Worm (Caenorhabditis elegans) whole organism, L1 larva: ENCODE data around the gene T01B11.1.

Source experiments
- C04F5.9 ChIP-seq: sonication (generic microtip); optimal IDR thresholded peaks from 2 replicates; lab custom pipeline; 2016; ENCODE audit warnings: missing genetic modification characterization, missing compliant biosample characterization
- F16B12.6 ChIP-seq: fragments of 150-350 bp; optimal IDR thresholded peaks from 2 replicates; lab custom pipeline; 2014; ENCODE audit warnings: missing biosample characterization, missing genetic modification characterization
- aly-2 ChIP-seq: fragments of 150-350 bp; optimal IDR thresholded peaks from 2 replicates; lab custom pipeline; 2014; ENCODE audit warnings: missing biosample characterization, missing genetic modification characterization
- ama-1 ChIP-seq: fragments of 150-350 bp; optimal IDR thresholded peaks from 2 replicates; lab custom pipeline; 2014
- blmp-1 ChIP-seq: fragments of 150-350 bp; optimal IDR thresholded peaks from 2 replicates; lab custom pipeline; 2014; ENCODE audit warnings: missing biosample characterization, missing genetic modification characterization
- ceh-82 ChIP-seq, 3 experiments: fragments of 150-350 bp in 1 of 3; sonication (generic microtip) in 2 of 3; optimal IDR thresholded peaks; 2 replicates each; lab custom pipeline; 2014 to 2017; ENCODE audit warnings: missing biosample characterization in 3 of 3, missing genetic modification characterization in 3 of 3
- ceh-88 ChIP-seq: fragments of 200-800 bp; sonication (Bioruptor generic); IDR thresholded peaks from 2 replicates; pipeline ENCODE4 v1.3.6; 2022; ENCODE audit warnings: missing genetic modification characterization, missing compliant biosample characterization
- ceh-90 ChIP-seq: sonication (generic microtip); optimal IDR thresholded peaks from 2 replicates; lab custom pipeline; 2016; ENCODE audit warnings: missing genetic modification characterization, missing compliant biosample characterization
- dsc-1 ChIP-seq: sonication (generic microtip); optimal IDR thresholded peaks from 2 replicates; lab custom pipeline; 2016; ENCODE audit warnings: mild to moderate bottlenecking, missing genetic modification characterization, missing compliant biosample characterization
- efl-1 ChIP-seq, 4 experiments: fragments of 150-350 bp; optimal IDR thresholded peaks in 3 of 4; peaks in 1 of 4; 1 replicate in 1 of 4; 2 replicates in 3 of 4; lab custom pipeline; 2014; ENCODE audit warnings: missing biosample characterization in 2 of 4, missing genetic modification characterization in 2 of 4, missing genetic modification reagents in 2 of 4
- egl-13 ChIP-seq: sonication (generic microtip); optimal IDR thresholded peaks from 2 replicates; lab custom pipeline; 2016; ENCODE audit warnings: missing genotype, missing genetic modification reagents, missing genetic modification characterization, missing compliant biosample characterization
- egl-27 ChIP-seq, 2 experiments: fragments of 150-350 bp in 1 of 2; sonication (generic microtip); optimal IDR thresholded peaks; 3 replicates each; lab custom pipeline; 2017 to 2018; ENCODE audit warnings: missing biosample characterization in 2 of 2, missing genetic modification characterization in 2 of 2, missing genetic modification reagents in 2 of 2
- elt-2 ChIP-seq: sonication (generic microtip); optimal IDR thresholded peaks from 2 replicates; lab custom pipeline; 2016; ENCODE audit warnings: missing genetic modification characterization, mild to moderate bottlenecking, inconsistent platforms, missing compliant biosample characterization, missing genetic modification reagents
- elt-3 ChIP-seq, 6 experiments: fragments of 150-350 bp in 1 of 6; sonication (generic microtip); optimal IDR thresholded peaks; 2 replicates each; lab custom pipeline; 2017 to 2018; ENCODE audit warnings: missing biosample characterization in 6 of 6, missing genetic modification characterization in 6 of 6, inconsistent platforms in 1 of 6
- ets-5 ChIP-seq: fragments of 200-800 bp; sonication (Bioruptor generic); IDR thresholded peaks from 2 replicates; pipeline ENCODE4 v1.3.6; 2022; ENCODE audit warnings: missing genetic modification characterization, missing compliant biosample characterization
- grh-1 ChIP-seq: fragments of 200-800 bp; sonication (Bioruptor generic); IDR thresholded peaks from 2 replicates; pipeline ENCODE4 v1.3.6; 2022; ENCODE audit warnings: missing genetic modification reagents, missing genetic modification characterization, missing compliant biosample characterization
- lin-14 ChIP-seq: fragments of 200-800 bp; sonication (Bioruptor generic); optimal IDR thresholded peaks from 2 replicates; lab custom pipeline; 2018; ENCODE audit warnings: mild to moderate bottlenecking, missing genetic modification characterization, moderate library complexity, missing compliant biosample characterization
- lin-35 ChIP-seq, 2 experiments: fragments of 150-350 bp; optimal IDR thresholded peaks; 2 replicates each; lab custom pipeline; 2014; ENCODE audit warnings: missing biosample characterization in 2 of 2, missing genetic modification characterization in 2 of 2, missing genetic modification reagents in 2 of 2
- mdl-1 ChIP-seq, 2 experiments: fragments of 150-350 bp; optimal IDR thresholded peaks; 2 replicates each; lab custom pipeline; 2014 to 2017; ENCODE audit warnings: missing biosample characterization in 2 of 2, missing genetic modification characterization in 2 of 2, inconsistent platforms in 1 of 2
- mef-2 ChIP-seq: fragments of 150-350 bp; optimal IDR thresholded peaks from 2 replicates; lab custom pipeline; 2014; ENCODE audit warnings: missing biosample characterization, missing genetic modification characterization
- mep-1 ChIP-seq: fragments of 150-350 bp; optimal IDR thresholded peaks from 2 replicates; lab custom pipeline; 2014; ENCODE audit warnings: missing biosample characterization, missing genetic modification characterization
- nhr-19 ChIP-seq: fragments of 200-800 bp; sonication (Bioruptor generic); conservative IDR thresholded peaks from 2 replicates; pipeline ENCODE4 v1.3.6; 2022; ENCODE audit warnings: missing genetic modification characterization, missing compliant biosample characterization
- nhr-20 ChIP-seq: sonication (generic microtip); optimal IDR thresholded peaks from 2 replicates; lab custom pipeline; 2016; ENCODE audit warnings: mild to moderate bottlenecking, missing genetic modification characterization, missing compliant biosample characterization
- nhr-71 ChIP-seq: sonication (generic microtip); optimal IDR thresholded peaks from 2 replicates; lab custom pipeline; 2016; ENCODE audit warnings: mild to moderate bottlenecking, missing genetic modification characterization, moderate library complexity, missing compliant biosample characterization
- nhr-76 ChIP-seq: sonication (generic microtip); optimal IDR thresholded peaks from 2 replicates; lab custom pipeline; 2017; ENCODE audit warnings: missing biosample characterization, missing genetic modification characterization
- nhr-77 ChIP-seq: fragments of 150-350 bp; optimal IDR thresholded peaks from 2 replicates; lab custom pipeline; 2014; ENCODE audit warnings: missing biosample characterization, missing genetic modification characterization
- nhr-84 ChIP-seq: sonication (generic microtip); optimal IDR thresholded peaks from 2 replicates; lab custom pipeline; 2017; ENCODE audit warnings: missing biosample characterization, missing genetic modification characterization
- nhr-85 ChIP-seq: sonication (generic microtip); peaks from one replicate; lab custom pipeline; 2016; ENCODE audit warnings: missing genetic modification characterization, inconsistent platforms, missing compliant biosample characterization
- nhr-90 ChIP-seq: sonication (generic microtip); optimal IDR thresholded peaks from 2 replicates; lab custom pipeline; 2016; ENCODE audit warnings: mild to moderate bottlenecking, missing genetic modification characterization, missing compliant biosample characterization; ENCODE audit not compliant: poor library complexity
- pax-3 ChIP-seq: fragments of 200-800 bp; sonication (Bioruptor generic); optimal IDR thresholded peaks from 2 replicates; lab custom pipeline; 2018; ENCODE audit warnings: mild to moderate bottlenecking, missing genetic modification characterization, moderate library complexity, missing compliant biosample characterization
- rnt-1 ChIP-seq: sonication (generic microtip); optimal IDR thresholded peaks from 2 replicates; lab custom pipeline; 2016; ENCODE audit warnings: mild to moderate bottlenecking, missing genetic modification characterization, moderate library complexity, missing compliant biosample characterization
- snu-23 ChIP-seq: sonication (generic microtip); optimal IDR thresholded peaks from 2 replicates; lab custom pipeline; 2016; ENCODE audit warnings: missing genetic modification characterization, missing compliant biosample characterization
- sox-4 ChIP-seq: sonication (generic microtip); optimal IDR thresholded peaks from 2 replicates; lab custom pipeline; 2016; ENCODE audit warnings: missing genetic modification characterization, missing compliant biosample characterization
- swsn-7 ChIP-seq: sonication (generic microtip); optimal IDR thresholded peaks from 2 replicates; lab custom pipeline; 2016; ENCODE audit warnings: missing genetic modification characterization, missing compliant biosample characterization
- tbx-2 ChIP-seq: sonication (generic microtip); optimal IDR thresholded peaks from 2 replicates; lab custom pipeline; 2016; ENCODE audit warnings: missing genetic modification characterization, missing compliant biosample characterization
- tlp-1 ChIP-seq: fragments of 150-350 bp; optimal IDR thresholded peaks from 2 replicates; lab custom pipeline; 2014; ENCODE audit warnings: missing biosample characterization, missing genetic modification characterization
- unc-130 ChIP-seq: fragments of 150-350 bp; optimal IDR thresholded peaks from 2 replicates; lab custom pipeline; 2017; ENCODE audit warnings: missing biosample characterization, missing genetic modification characterization, inconsistent platforms
- unc-30 ChIP-seq: sonication (generic microtip); optimal IDR thresholded peaks from 2 replicates; lab custom pipeline; 2017; ENCODE audit warnings: missing biosample characterization, missing genetic modification characterization
- unc-62 ChIP-seq: fragments of 150-350 bp; optimal IDR thresholded peaks from 2 replicates; lab custom pipeline; 2014; ENCODE audit warnings: missing biosample characterization, missing genetic modification reagents, missing genetic modification characterization
- unc-86 ChIP-seq: sonication (generic microtip); optimal IDR thresholded peaks from 2 replicates; lab custom pipeline; 2016; ENCODE audit warnings: missing genetic modification characterization, missing compliant biosample characterization
- ztf-4 ChIP-seq: fragments of 150-350 bp; optimal IDR thresholded peaks from 2 replicates; lab custom pipeline; 2014; ENCODE audit warnings: missing biosample characterization, missing genetic modification characterization

Gene T01B11.1

DNA sequence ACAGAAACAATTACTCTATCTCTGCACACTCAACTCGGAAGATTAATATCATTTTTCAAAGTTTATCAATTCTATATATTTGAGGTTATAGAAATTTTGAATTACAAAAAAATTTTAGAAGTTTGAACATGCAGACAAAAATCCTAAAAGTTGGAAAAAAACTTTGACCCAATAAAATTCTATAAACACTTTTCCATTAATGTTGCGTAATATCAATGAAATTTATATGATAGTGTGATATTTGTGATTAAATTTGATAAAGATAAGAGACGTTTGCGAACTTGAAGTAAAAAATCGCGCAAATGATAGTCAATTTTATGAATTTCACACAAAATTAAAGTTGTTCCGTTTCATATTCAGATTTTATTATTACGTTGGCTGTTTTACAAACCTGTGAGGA, 7.1 kb downstream of the T01B11.1 start:
- no peak for TF ChIP-seq nhr-76 (tag; lab: Kevin White, UChicago)
- TF ChIP-seq tlp-1: peak; percentile 28
- TF ChIP-seq elt-2: peak; percentile 46
- TF ChIP-seq mef-2 (tag; lab: Kevin White, UChicago): no peak

DNA sequence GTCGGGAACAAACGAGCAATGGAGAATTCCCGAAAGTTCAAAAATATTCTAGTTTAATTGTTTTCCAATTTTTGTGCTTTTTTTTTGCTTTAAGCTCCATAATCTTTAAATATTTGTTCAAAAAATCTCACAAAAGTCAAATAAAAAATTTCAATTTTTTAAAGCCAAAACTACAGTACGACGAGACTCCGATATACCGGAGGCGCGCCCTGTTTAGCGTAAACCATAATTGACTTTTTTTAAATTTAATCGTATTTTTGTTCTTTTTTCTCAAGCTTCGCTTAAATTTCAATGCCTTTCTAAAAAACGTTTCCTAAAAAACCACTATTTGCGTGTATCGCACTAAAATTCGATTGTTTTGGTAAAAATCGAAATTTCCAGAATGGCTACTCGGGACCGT, 9.9 kb downstream of the T01B11.1 start, which contains the start of gene syx-4:
Gene syx-4, plus strand, starts transcription at position 382 of the 400 bp plus-strand sequence.
- TF ChIP-seq tbx-2 (tag; lab: Kevin White, UChicago) (no peak), grh-1 (GFP tag; lab: Robert Waterston, UW) (no peak), ets-5 (GFP tag; lab: Robert Waterston, UW) (no peak), mef-2 (tag; lab: Kevin White, UChicago) (no peak), ama-1 (lab: Kevin White, UChicago) (no peak)
- TF ChIP-seq, all 84 proteins: peak for 0

DNA sequence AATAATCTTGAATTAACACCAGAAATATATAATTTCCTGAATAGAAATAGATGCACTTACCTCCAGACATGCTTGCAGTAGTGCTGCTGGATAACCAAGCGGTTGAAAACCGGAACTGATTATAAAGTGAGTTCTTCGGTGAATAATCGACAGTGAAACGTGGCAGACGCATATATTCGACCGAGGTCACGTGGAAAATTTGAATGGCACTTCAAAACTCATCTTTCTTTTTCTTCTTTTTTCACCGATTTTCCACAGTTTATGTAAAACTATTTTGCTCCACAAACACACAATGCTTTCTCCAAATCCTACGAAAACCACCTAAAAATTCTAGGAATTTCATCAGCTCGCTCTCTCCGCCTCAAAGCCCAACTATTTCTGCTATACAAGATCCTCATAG, 13.2 kb downstream of the T01B11.1 start, which contains the start of gene ant-1.4:
Gene ant-1.4, minus strand, starts transcription at position 101 of the 400 bp plus-strand sequence.
- TF ChIP-seq nhr-90 (tag; lab: Kevin White, UChicago): no peak
- TF ChIP-seq, all 84 proteins: peak for 0

DNA sequence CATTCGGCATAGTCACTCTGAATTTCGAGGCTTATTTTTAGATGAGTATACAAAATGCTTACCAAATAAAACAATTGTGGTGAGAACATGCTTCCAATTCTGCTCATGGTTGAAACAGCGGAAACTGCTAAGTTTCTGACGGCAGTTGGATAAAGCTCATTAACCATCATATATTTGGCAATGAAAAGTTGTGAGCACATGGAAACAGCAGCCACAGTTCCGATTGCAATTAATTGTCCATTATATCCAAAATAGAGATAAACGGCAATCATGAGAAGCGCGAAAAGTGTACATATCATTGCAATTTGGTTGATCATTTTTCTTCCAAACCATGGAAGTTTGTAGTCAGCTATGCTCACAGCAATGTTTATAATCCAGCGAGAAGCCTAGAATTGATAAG, 14.2 kb downstream of the T01B11.1 start:
- TF ChIP-seq dsc-1 (tag; lab: Kevin White, UChicago): no peak
- TF ChIP-seq efl-1 (optimal IDR thresholded peaks at IDR 0.05; lab: Kevin White, UChicago): no peak
- peak in 1 of 2 experiments; percentile 7 for TF ChIP-seq efl-1 (GFP tag; optimal IDR thresholded peaks at IDR 0.05 in 1 of 2; lab: Kevin White, UChicago)
- TF ChIP-seq, all 84 proteins: peak for 1

DNA sequence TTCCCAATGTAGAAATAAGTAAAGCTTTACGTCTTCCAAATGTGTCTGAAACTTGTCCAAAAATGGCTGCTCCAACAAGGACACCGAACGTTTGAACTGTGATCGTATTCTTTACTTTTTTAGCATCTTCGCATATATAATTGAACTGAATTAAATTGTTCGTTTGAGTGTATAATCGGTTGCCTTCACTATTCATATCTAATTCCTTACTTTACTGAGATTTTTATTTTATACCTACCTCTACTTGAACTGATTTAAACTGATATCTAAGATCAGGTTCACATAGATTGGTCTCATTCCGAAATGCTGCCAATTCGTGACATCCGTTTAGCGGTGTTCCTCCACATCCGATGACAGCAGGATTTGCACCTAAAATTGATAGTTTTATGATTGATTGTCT, 15.4 kb downstream of the T01B11.1 start:
- no peak for TF ChIP-seq egl-27 (tag; optimal IDR thresholded peaks at IDR 0.05; lab: Kevin White, UChicago)
- no peak for TF ChIP-seq aly-2 (tag; lab: Kevin White, UChicago)
- no peak for TF ChIP-seq efl-1 (optimal IDR thresholded peaks at IDR 0.05; lab: Kevin White, UChicago)
- peak in 1 of 2 experiments; percentile 52 for TF ChIP-seq efl-1 (GFP tag; optimal IDR thresholded peaks at IDR 0.05 in 1 of 2; lab: Kevin White, UChicago)

DNA sequence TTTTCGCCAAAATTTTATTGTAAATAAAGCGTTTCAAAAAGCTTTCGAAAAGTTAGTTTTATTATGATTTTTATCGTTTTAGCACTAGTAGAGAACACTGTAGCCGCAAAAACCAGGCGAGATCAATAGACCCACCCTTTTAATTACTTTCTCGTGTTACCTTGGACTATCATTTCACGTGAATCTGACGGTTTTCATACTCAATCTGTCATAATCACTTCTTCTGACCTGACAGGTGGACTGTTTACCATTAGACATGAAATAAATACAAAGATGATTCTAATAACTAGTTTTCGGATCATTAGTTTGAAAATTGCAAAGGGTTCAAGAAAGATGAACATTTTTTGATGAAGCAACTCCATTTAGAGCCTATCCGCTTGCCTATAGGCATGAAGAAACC, 16.1 kb downstream of the T01B11.1 start:
- no peak for TF ChIP-seq mep-1 (tag; lab: Kevin White, UChicago)
- TF ChIP-seq nhr-77: no peak
- TF ChIP-seq efl-1 (optimal IDR thresholded peaks at IDR 0.05; lab: Kevin White, UChicago): no peak
- TF ChIP-seq efl-1 (GFP tag; optimal IDR thresholded peaks at IDR 0.05 in 1 of 2; lab: Kevin White, UChicago): no peak
- TF ChIP-seq unc-62: no peak
- peak in 1 of 2 experiments; percentile 56 for TF ChIP-seq lin-35 (GFP tag; optimal IDR thresholded peaks at IDR 0.05; lab: Kevin White, UChicago)
- peak; percentile 37 for TF ChIP-seq unc-130 (tag; lab: Kevin White, UChicago)
- no peak for TF ChIP-seq pax-3
- no peak for TF ChIP-seq nhr-90 (tag; lab: Kevin White, UChicago)
- no peak for TF ChIP-seq ztf-4 (tag; lab: Kevin White, UChicago)
- no peak for TF ChIP-seq unc-30 (tag; lab: Kevin White, UChicago)
- TF ChIP-seq ceh-90: no peak
- no peak for TF ChIP-seq F16B12.6 (tag; lab: Kevin White, UChicago)
- peak; percentile 40 for TF ChIP-seq nhr-19 (GFP tag; lab: Robert Waterston, UW)
- peak; percentile 78 for TF ChIP-seq blmp-1 (tag; lab: Kevin White, UChicago)
- no peak for TF ChIP-seq mef-2 (tag; lab: Kevin White, UChicago)
- TF ChIP-seq C04F5.9 (tag; lab: Kevin White, UChicago): no peak
- TF ChIP-seq rnt-1 (tag; lab: Kevin White, UChicago): no peak
- peak; percentile 40 for TF ChIP-seq snu-23 (GFP tag; lab: Kevin White, UChicago)
- TF ChIP-seq lin-14: peak; percentile 46
- peak; percentile 80 for TF ChIP-seq nhr-85 (tag; lab: Kevin White, UChicago)
- TF ChIP-seq nhr-76 (tag; lab: Kevin White, UChicago): no peak
- no peak for TF ChIP-seq egl-13 (tag; lab: Kevin White, UChicago)
- TF ChIP-seq sox-4 (tag; lab: Kevin White, UChicago): no peak
- peak in 5 of 6 experiments; percentile 44 to 85 (median 69) for TF ChIP-seq elt-3 (tag; optimal IDR thresholded peaks at IDR 0.05; lab: Kevin White, UChicago)
- TF ChIP-seq nhr-71 (tag; lab: Kevin White, UChicago): peak; percentile 47
- TF ChIP-seq nhr-20 (tag; lab: Kevin White, UChicago): peak; percentile 74
- no peak for TF ChIP-seq ceh-82 (tag; optimal IDR thresholded peaks at IDR 0.05; lab: Kevin White, UChicago)
- no peak for TF ChIP-seq unc-86 (tag; lab: Kevin White, UChicago)
- TF ChIP-seq ceh-88: no peak
- peak in 1 of 2 experiments; percentile 57 for TF ChIP-seq mdl-1 (tag; optimal IDR thresholded peaks at IDR 0.05; lab: Kevin White, UChicago)
- TF ChIP-seq swsn-7 (tag; lab: Kevin White, UChicago): no peak
- TF ChIP-seq nhr-84 (tag; lab: Kevin White, UChicago): no peak
